Worm (Caenorhabditis elegans) whole organism, midembryonic: ENCODE data around the gene F41H8.2.
"Not testable (repeated sequence)": the region's sequence is repeated elsewhere in the genome, so short reads cannot be mapped to it uniquely, and the experiment has no call there.

Source experiments
- T22C8.4 ChIP-seq: fragments of 200-800 bp; sonication (Bioruptor generic); IDR thresholded peaks from 2 replicates; pipeline ENCODE4 v1.3.6; 2022; ENCODE audit warnings: missing genetic modification characterization, missing compliant biosample characterization
- cog-1 ChIP-seq: sonication (generic microtip); optimal IDR thresholded peaks from 2 replicates; lab custom pipeline; 2016; ENCODE audit warnings: missing genetic modification characterization, missing compliant biosample characterization
- flt-1 ChIP-seq: fragments of 200-800 bp; sonication (Bioruptor generic); IDR thresholded peaks from 2 replicates; pipeline ENCODE4 v1.3.6; 2022; ENCODE audit warnings: missing genetic modification characterization, missing compliant biosample characterization
- ref-1 ChIP-seq: fragments of 200-800 bp; sonication (Bioruptor generic); conservative IDR thresholded peaks from 2 replicates; pipeline ENCODE4 v1.3.6; 2022; ENCODE audit warnings: missing genetic modification reagents, missing genetic modification characterization, missing compliant biosample characterization
- ztf-23 ChIP-seq: fragments of 200-800 bp; sonication (Bioruptor generic); IDR thresholded peaks from 2 replicates; pipeline ENCODE4 v1.3.6; 2022; ENCODE audit warnings: missing genetic modification reagents, missing genetic modification characterization, missing compliant biosample characterization
- ztf-29 ChIP-seq: fragments of 200-800 bp; sonication (Bioruptor generic); IDR thresholded peaks from 2 replicates; pipeline ENCODE4 v1.3.6; 2022; ENCODE audit warnings: missing genetic modification reagents, missing genetic modification characterization, missing compliant biosample characterization

DNA sequence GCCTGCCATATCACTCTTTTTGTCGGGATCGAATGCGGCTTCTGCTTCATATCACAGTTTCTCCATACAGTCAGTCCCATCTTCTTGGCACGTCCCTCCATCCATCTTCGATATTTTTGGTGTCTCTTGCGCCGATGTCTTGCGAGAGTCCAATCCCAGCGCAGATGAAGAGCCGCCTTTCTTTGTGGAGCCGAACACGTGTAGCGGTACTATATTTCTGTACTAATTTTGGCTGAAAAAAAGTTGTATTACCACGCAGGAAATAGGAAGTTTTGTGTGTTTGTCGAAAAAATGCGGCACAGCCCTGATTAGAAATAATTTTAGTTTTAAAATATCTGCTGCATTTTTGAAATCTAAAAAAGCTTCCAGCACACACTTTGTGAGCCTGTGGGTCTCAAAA is 16.9 kb downstream of the F41H8.2 start, which contains the start of gene K09C6.8:
- not testable (repeated sequence) for TF ChIP-seq ztf-23 (GFP tag; lab: Robert Waterston, UW); cog-1; flt-1 (GFP tag; lab: Robert Waterston, UW); ztf-29 (GFP tag; lab: Robert Waterston, UW); ref-1 (GFP tag; lab: Robert Waterston, UW); T22C8.4 (GFP tag; lab: Robert Waterston, UW)
